Worm (Caenorhabditis elegans) whole organism, mixed stage, embryonic: ENCODE measurements around the gene pqn-73.

Experiments used
- M03D4.4 ChIP-seq: sonication (generic microtip); optimal IDR thresholded peaks from 2 replicates; lab custom pipeline; 2017; ENCODE audit warnings: mild to moderate bottlenecking, missing genetic modification characterization, missing compliant biosample characterization
- bed-3 ChIP-seq: fragments of 200-800 bp; sonication (Bioruptor generic); optimal IDR thresholded peaks from 3 replicates; lab custom pipeline; 2018; ENCODE audit warnings: mild to moderate bottlenecking, missing genetic modification characterization, moderate library complexity, missing compliant biosample characterization
- ceh-39 ChIP-seq: fragments of 150-350 bp; optimal IDR thresholded peaks from 2 replicates; lab custom pipeline; 2014; ENCODE audit warnings: missing biosample characterization, missing genetic modification characterization
- ceh-43 ChIP-seq: fragments of 200-800 bp; sonication (Bioruptor generic); optimal IDR thresholded peaks from 2 replicates; lab custom pipeline; 2018; ENCODE audit warnings: mild to moderate bottlenecking, missing genetic modification characterization, moderate library complexity, missing compliant biosample characterization
- ceh-83 ChIP-seq: fragments of 200-800 bp; sonication (Bioruptor generic); optimal IDR thresholded peaks from 2 replicates; lab custom pipeline; 2018; ENCODE audit warnings: mild to moderate bottlenecking, missing genetic modification characterization, missing compliant biosample characterization
- ces-1 ChIP-seq: fragments of 150-350 bp; optimal IDR thresholded peaks from 2 replicates; lab custom pipeline; 2014; ENCODE audit warnings: missing biosample characterization, missing genetic modification reagents, missing genetic modification characterization
- cnd-1 ChIP-seq: fragments of 200-800 bp; sonication (Bioruptor generic); optimal IDR thresholded peaks from 2 replicates; lab custom pipeline; 2018; ENCODE audit warnings: mild to moderate bottlenecking, missing genetic modification characterization, missing compliant biosample characterization
- drap-1 ChIP-seq: fragments of 200-800 bp; sonication (Bioruptor generic); optimal IDR thresholded peaks from 3 replicates; lab custom pipeline; 2018; ENCODE audit warnings: mild to moderate bottlenecking, missing genetic modification characterization, missing compliant biosample characterization
- elt-1 ChIP-seq: sonication (generic microtip); optimal IDR thresholded peaks from 2 replicates; lab custom pipeline; 2017; ENCODE audit warnings: missing genetic modification characterization, mild to moderate bottlenecking, missing compliant biosample characterization, antibody characterized with exemption, moderate library complexity, borderline replicate concordance; ENCODE audit not compliant: insufficient read depth
- elt-3 ChIP-seq: fragments of 150-350 bp; optimal IDR thresholded peaks from 2 replicates; lab custom pipeline; 2014; ENCODE audit warnings: missing biosample characterization, missing genetic modification characterization
- flh-1 ChIP-seq: fragments of 200-800 bp; sonication (Bioruptor generic); optimal IDR thresholded peaks from 2 replicates; lab custom pipeline; 2018; ENCODE audit warnings: mild to moderate bottlenecking, missing genetic modification characterization, moderate library complexity, missing compliant biosample characterization
- ham-2 ChIP-seq: fragments of 200-800 bp; sonication (Bioruptor generic); optimal IDR thresholded peaks from 2 replicates; lab custom pipeline; 2018; ENCODE audit warnings: mild to moderate bottlenecking, missing genetic modification characterization, missing compliant biosample characterization
- lin-13 ChIP-seq: fragments of 150-350 bp; optimal IDR thresholded peaks from 2 replicates; lab custom pipeline; 2014; ENCODE audit warnings: missing biosample characterization, missing genetic modification characterization
- lin-32 ChIP-seq: fragments of 200-800 bp; sonication (Bioruptor generic); optimal IDR thresholded peaks from 2 replicates; lab custom pipeline; 2018; ENCODE audit warnings: mild to moderate bottlenecking, missing genetic modification characterization, missing compliant biosample characterization
- lsy-2 ChIP-seq: fragments of 150-350 bp; optimal IDR thresholded peaks from 2 replicates; lab custom pipeline; 2014; ENCODE audit warnings: missing biosample characterization, missing genetic modification characterization
- mab-5 ChIP-seq: fragments of 150-350 bp; optimal IDR thresholded peaks from 2 replicates; lab custom pipeline; 2014; ENCODE audit warnings: missing biosample characterization, missing genetic modification characterization
- mep-1 ChIP-seq: fragments of 150-350 bp; optimal IDR thresholded peaks from 2 replicates; lab custom pipeline; 2017; ENCODE audit warnings: missing biosample characterization, missing genetic modification reagents, missing genetic modification characterization, inconsistent platforms
- mls-2 ChIP-seq: sonication (generic microtip); optimal IDR thresholded peaks from 2 replicates; lab custom pipeline; 2016; ENCODE audit warnings: mild to moderate bottlenecking, missing genetic modification characterization, moderate library complexity, missing compliant biosample characterization
- nhr-12 ChIP-seq: fragments of 150-350 bp; optimal IDR thresholded peaks from 2 replicates; lab custom pipeline; 2014; ENCODE audit warnings: missing biosample characterization, missing genetic modification characterization
- nhr-2 ChIP-seq: fragments of 150-350 bp; optimal IDR thresholded peaks from 2 replicates; lab custom pipeline; 2014; ENCODE audit warnings: missing biosample characterization, missing genetic modification characterization
- nhr-237 ChIP-seq: fragments of 150-350 bp; optimal IDR thresholded peaks from 2 replicates; lab custom pipeline; 2014; ENCODE audit warnings: missing biosample characterization, missing genetic modification characterization
- nhr-28 ChIP-seq: fragments of 150-350 bp; optimal IDR thresholded peaks from 2 replicates; lab custom pipeline; 2014; ENCODE audit warnings: missing biosample characterization, missing genetic modification characterization
- nhr-76 ChIP-seq: sonication (generic microtip); optimal IDR thresholded peaks from 2 replicates; lab custom pipeline; 2017; ENCODE audit warnings: missing biosample characterization, missing genetic modification characterization
- pha-4 ChIP-seq: fragments of 150-350 bp; optimal IDR thresholded peaks from 2 replicates; lab custom pipeline; 2018; ENCODE audit warnings: missing biosample characterization, missing genetic modification reagents, missing genetic modification characterization
- sptf-1 ChIP-seq: sonication (generic microtip); optimal IDR thresholded peaks from 2 replicates; lab custom pipeline; 2017; ENCODE audit warnings: mild to moderate bottlenecking, missing genetic modification characterization, moderate library complexity, missing compliant biosample characterization
- tbx-8 ChIP-seq: fragments of 200-800 bp; sonication (Bioruptor generic); optimal IDR thresholded peaks from 2 replicates; lab custom pipeline; 2018; ENCODE audit warnings: mild to moderate bottlenecking, missing genetic modification characterization, moderate library complexity, missing compliant biosample characterization
- unc-120 ChIP-seq: sonication (generic microtip); optimal IDR thresholded peaks from 2 replicates; lab custom pipeline; 2017; ENCODE audit warnings: missing genetic modification characterization, missing compliant biosample characterization; ENCODE audit not compliant: poor library complexity, severe bottlenecking
- unc-39 ChIP-seq: fragments of 150-350 bp; optimal IDR thresholded peaks from 2 replicates; lab custom pipeline; 2014; ENCODE audit warnings: missing biosample characterization, missing genetic modification characterization
- unc-62 ChIP-seq: fragments of 150-350 bp; optimal IDR thresholded peaks from 2 replicates; lab custom pipeline; 2014; ENCODE audit warnings: missing biosample characterization, missing genetic modification reagents, missing genetic modification characterization
- zip-8 ChIP-seq: fragments of 150-350 bp; optimal IDR thresholded peaks from 2 replicates; lab custom pipeline; 2014; ENCODE audit warnings: missing biosample characterization, missing genetic modification characterization
- ztf-11 ChIP-seq: fragments of 150-350 bp; optimal IDR thresholded peaks from 2 replicates; lab custom pipeline; 2014; ENCODE audit warnings: missing biosample characterization, missing genetic modification characterization

The pqn-73 gene

DNA sequence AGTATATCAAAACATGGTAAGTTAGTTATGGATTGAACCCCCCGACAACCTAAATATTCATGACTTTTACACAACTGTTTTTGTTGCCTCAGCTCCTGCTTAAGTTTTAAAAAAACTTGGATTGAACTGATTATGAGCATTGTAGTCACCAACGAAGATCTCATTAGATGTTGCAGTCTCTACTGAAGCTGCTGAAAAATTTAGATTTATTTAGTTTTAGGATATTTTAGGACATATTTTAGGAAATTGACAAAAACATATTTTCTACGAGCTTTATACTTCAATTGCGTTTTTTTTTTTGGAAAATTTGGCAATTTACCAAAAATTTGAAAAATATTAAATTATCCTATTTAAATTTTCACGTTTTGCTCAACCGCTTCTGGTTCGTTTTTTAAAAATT lies 21.5 kb downstream of the pqn-73 start, which contains the start of gene F54C9.14:
Gene F54C9.14, plus strand, starts transcription at position 301 of the 400 bp plus-strand sequence.
- TF ChIP-seq tbx-8 (GFP tag; lab: Kevin White, UChicago) (no peak), ces-1 (GFP tag; lab: Kevin White, UChicago) (no peak), sptf-1 (no peak), flh-1 (GFP tag; lab: Kevin White, UChicago) (no peak), unc-120 (no peak), bed-3 (GFP tag; lab: Kevin White, UChicago) (no peak), nhr-76 (tag; lab: Kevin White, UChicago) (no peak), nhr-2 (no peak), ceh-43 (GFP tag; lab: Kevin White, UChicago) (no peak), drap-1 (GFP tag; lab: Kevin White, UChicago) (no peak), ztf-11 (no peak), ham-2 (no peak), mab-5 (no peak), ceh-39 (tag; lab: Kevin White, UChicago) (no peak), nhr-12 (tag; lab: Kevin White, UChicago) (no peak), elt-1 (tag; lab: Kevin White, UChicago) (no peak), elt-3 (no peak)
- TF ChIP-seq, all 35 proteins: peak for 0

DNA sequence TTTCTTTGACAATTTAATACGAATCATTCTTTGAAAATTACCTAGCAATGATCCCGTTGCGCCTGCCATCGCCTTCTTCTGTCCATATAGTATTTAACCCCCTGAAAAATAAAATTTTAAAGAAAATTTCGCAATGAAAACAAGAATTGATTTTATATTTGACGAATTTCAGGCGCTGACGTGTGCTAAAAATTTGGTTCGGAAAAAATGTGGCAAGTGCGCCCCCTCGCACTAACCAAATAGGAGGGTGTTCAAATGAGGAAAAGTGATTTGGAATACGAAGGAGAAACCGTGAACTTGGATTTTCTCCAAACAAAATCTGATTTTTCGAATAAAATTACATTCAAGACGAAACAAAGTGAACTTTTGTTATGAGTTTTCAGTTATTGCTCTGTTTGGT lies 25.5 kb downstream of the pqn-73 start, which contains the start of gene stc-1:
Gene stc-1, minus strand, starts transcription at position 101 of the 400 bp plus-strand sequence.
- TF ChIP-seq nhr-12 (tag; lab: Kevin White, UChicago) (no peak), mep-1 (peak; percentile 10), unc-39 (no peak), cnd-1 (no peak), flh-1 (GFP tag; lab: Kevin White, UChicago) (no peak), nhr-2 (no peak), zip-8 (tag; lab: Kevin White, UChicago) (no peak), M03D4.4 (tag; lab: Kevin White, UChicago) (no peak), nhr-237 (tag; lab: Kevin White, UChicago) (no peak), ces-1 (GFP tag; lab: Kevin White, UChicago) (peak; percentile 10), ceh-83 (GFP tag; lab: Kevin White, UChicago) (no peak), bed-3 (GFP tag; lab: Kevin White, UChicago) (no peak), unc-62 (GFP tag; lab: Kevin White, UChicago) (no peak), unc-120 (peak; percentile 28), lsy-2 (tag; lab: Kevin White, UChicago) (peak; percentile 65), tbx-8 (GFP tag; lab: Kevin White, UChicago) (no peak)

DNA sequence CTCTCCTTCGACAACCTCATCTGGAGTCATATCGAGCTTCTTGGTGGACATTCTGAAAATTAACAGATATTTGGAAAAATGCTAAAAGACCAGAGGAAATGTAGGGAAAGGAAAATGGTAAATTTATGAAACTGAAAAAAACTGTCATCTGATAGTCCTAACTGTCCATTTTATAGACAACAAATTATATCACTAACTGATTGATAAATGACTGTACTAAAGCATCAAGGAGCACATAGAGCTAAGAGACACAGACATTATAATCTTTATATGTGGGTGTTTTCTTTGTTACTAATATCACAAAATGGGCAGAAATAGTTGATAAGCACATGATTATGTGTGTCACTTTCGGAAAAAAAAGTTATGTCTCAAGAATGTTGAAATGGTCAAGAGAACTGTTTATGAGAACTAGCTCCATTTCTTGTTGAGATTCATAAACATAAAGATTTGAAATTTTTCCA lies 26.3 kb downstream of the pqn-73 start, which contains the start of gene F54C9.3:
Gene F54C9.3, minus strand, starts transcription at position 51 of the 461 bp plus-strand sequence.
- TF ChIP-seq lin-32 (no peak), cnd-1 (no peak), unc-39 (no peak), pha-4 (tag; lab: Kevin White, UChicago) (no peak), nhr-2 (no peak), ham-2 (no peak), lin-13 (tag; lab: Kevin White, UChicago) (no peak), ces-1 (GFP tag; lab: Kevin White, UChicago) (no peak), ceh-83 (GFP tag; lab: Kevin White, UChicago) (no peak)

ce11 chrII:8568234-8568969 lies 27.9 kb downstream of the pqn-73 start:
- no peak for TF ChIP-seq nhr-28 (tag; lab: Kevin White, UChicago)
- no peak for TF ChIP-seq ztf-11
- TF ChIP-seq elt-3 = no peak
- no peak for TF ChIP-seq unc-62 (GFP tag; lab: Kevin White, UChicago)
- no peak for TF ChIP-seq cnd-1
- TF ChIP-seq ceh-83 (GFP tag; lab: Kevin White, UChicago) = no peak
- no peak for TF ChIP-seq ceh-39 (tag; lab: Kevin White, UChicago)
- TF ChIP-seq mls-2 (tag; lab: Kevin White, UChicago) = no peak
- TF ChIP-seq ceh-43 (GFP tag; lab: Kevin White, UChicago) = no peak
- TF ChIP-seq unc-120 = no peak
- TF ChIP-seq sptf-1 = no peak
- no peak for TF ChIP-seq unc-39
- TF ChIP-seq nhr-12 (tag; lab: Kevin White, UChicago) = no peak
- TF ChIP-seq lin-13 (tag; lab: Kevin White, UChicago) = no peak
- no peak for TF ChIP-seq elt-1 (tag; lab: Kevin White, UChicago)
